Worm (Caenorhabditis elegans) whole organism, L3 larva: ENCODE data around the gene R07E5.7.

Source experiments
- R02D3.7 ChIP-seq: fragments of 150-350 bp; optimal IDR thresholded peaks from 2 replicates; lab custom pipeline; 2014; ENCODE audit warnings: missing biosample characterization, missing genetic modification characterization
- aly-2 ChIP-seq: fragments of 150-350 bp; optimal IDR thresholded peaks from 2 replicates; lab custom pipeline; 2014; ENCODE audit warnings: missing biosample characterization, missing genetic modification characterization
- ama-1 ChIP-seq: fragments of 150-350 bp; optimal IDR thresholded peaks from 2 replicates; lab custom pipeline; 2018
- ceh-16 ChIP-seq: sonication (generic microtip); optimal IDR thresholded peaks from 2 replicates; lab custom pipeline; 2017; ENCODE audit warnings: missing biosample characterization, missing genetic modification characterization
- ceh-28 ChIP-seq: fragments of 150-350 bp; optimal IDR thresholded peaks from 2 replicates; lab custom pipeline; 2014; ENCODE audit warnings: missing biosample characterization, missing genetic modification reagents, missing genetic modification characterization
- ceh-9 ChIP-seq: sonication (generic microtip); optimal IDR thresholded peaks from 2 replicates; lab custom pipeline; 2018; ENCODE audit warnings: missing biosample characterization, missing genetic modification characterization
- daf-12 ChIP-seq: fragments of 150-350 bp; optimal IDR thresholded peaks from 2 replicates; lab custom pipeline; 2014; ENCODE audit warnings: missing biosample characterization, missing genetic modification reagents, missing genetic modification characterization
- egl-27 ChIP-seq: sonication (generic microtip); optimal IDR thresholded peaks from 4 replicates; lab custom pipeline; 2017; ENCODE audit warnings: missing biosample characterization, missing genetic modification reagents, missing genetic modification characterization
- egl-5 ChIP-seq: fragments of 150-350 bp; optimal IDR thresholded peaks from 2 replicates; lab custom pipeline; 2017; ENCODE audit warnings: missing biosample characterization, missing genetic modification reagents, missing genetic modification characterization, inconsistent platforms
- elt-1 ChIP-seq: fragments of 150-350 bp; optimal IDR thresholded peaks from 2 replicates; lab custom pipeline; 2014; ENCODE audit warnings: missing biosample characterization, missing genetic modification characterization
- elt-2 ChIP-seq: sonication (generic microtip); optimal IDR thresholded peaks from 2 replicates; lab custom pipeline; 2016; ENCODE audit warnings: missing genetic modification reagents, mild to moderate bottlenecking, missing genetic modification characterization, missing compliant biosample characterization
- eor-1 ChIP-seq, 2 experiments: fragments of 150-350 bp; optimal IDR thresholded peaks; 2 replicates each; lab custom pipeline; 2014 to 2018; ENCODE audit warnings: missing biosample characterization in 2 of 2, missing genetic modification characterization in 2 of 2
- fkh-10 ChIP-seq: sonication (generic microtip); optimal IDR thresholded peaks from 2 replicates; lab custom pipeline; 2017; ENCODE audit warnings: missing biosample characterization, missing genetic modification reagents, missing genetic modification characterization
- fkh-2 ChIP-seq: fragments of 150-350 bp; optimal IDR thresholded peaks from 2 replicates; lab custom pipeline; 2014; ENCODE audit warnings: missing biosample characterization, missing genetic modification reagents, missing genetic modification characterization
- hmg-11 ChIP-seq: sonication (generic microtip); optimal IDR thresholded peaks from 2 replicates; lab custom pipeline; 2016; ENCODE audit warnings: missing genetic modification characterization, missing compliant biosample characterization
- jun-1 ChIP-seq: fragments of 150-350 bp; optimal IDR thresholded peaks from 2 replicates; lab custom pipeline; 2014; ENCODE audit warnings: missing biosample characterization, missing genetic modification reagents, missing genetic modification characterization
- lin-15B ChIP-seq: fragments of 150-350 bp; optimal IDR thresholded peaks from 2 replicates; lab custom pipeline; 2014; ENCODE audit warnings: missing biosample characterization, missing genetic modification characterization
- lin-39 ChIP-seq: fragments of 150-350 bp; optimal IDR thresholded peaks from 2 replicates; lab custom pipeline; 2018; ENCODE audit warnings: missing biosample characterization, missing genetic modification reagents, missing genetic modification characterization
- lsy-12 ChIP-seq: sonication (generic microtip); optimal IDR thresholded peaks from 2 replicates; lab custom pipeline; 2016; ENCODE audit warnings: mild to moderate bottlenecking, missing genetic modification characterization, missing compliant biosample characterization
- mdl-1 ChIP-seq: fragments of 150-350 bp; optimal IDR thresholded peaks from 2 replicates; lab custom pipeline; 2014; ENCODE audit warnings: missing biosample characterization, missing genetic modification characterization
- mml-1 ChIP-seq: fragments of 150-350 bp; sonication (generic microtip); optimal IDR thresholded peaks from 3 replicates; lab custom pipeline; 2014; ENCODE audit warnings: missing biosample characterization, missing genetic modification characterization
- nfya-1 ChIP-seq: sonication (generic microtip); optimal IDR thresholded peaks from 2 replicates; lab custom pipeline; 2017; ENCODE audit warnings: missing genetic modification characterization, mild to moderate bottlenecking, missing compliant biosample characterization, antibody characterized with exemption, moderate library complexity; ENCODE audit not compliant: insufficient read depth
- nhr-11 ChIP-seq: fragments of 150-350 bp; optimal IDR thresholded peaks from 2 replicates; lab custom pipeline; 2014; ENCODE audit warnings: missing biosample characterization, missing genetic modification characterization
- nhr-12 ChIP-seq: fragments of 150-350 bp; optimal IDR thresholded peaks from 2 replicates; lab custom pipeline; 2014; ENCODE audit warnings: missing biosample characterization, missing genetic modification characterization
- nhr-237 ChIP-seq: fragments of 150-350 bp; optimal IDR thresholded peaks from 2 replicates; lab custom pipeline; 2014; ENCODE audit warnings: missing biosample characterization, missing genetic modification characterization
- nhr-28 ChIP-seq: fragments of 150-350 bp; optimal IDR thresholded peaks from 2 replicates; lab custom pipeline; 2014; ENCODE audit warnings: missing biosample characterization, missing genetic modification characterization
- nhr-76 ChIP-seq: fragments of 150-350 bp; sonication (generic microtip); optimal IDR thresholded peaks from 5 replicates; lab custom pipeline; 2014; ENCODE audit warnings: missing biosample characterization, missing genetic modification characterization
- nhr-77 ChIP-seq: fragments of 150-350 bp; optimal IDR thresholded peaks from 2 replicates; lab custom pipeline; 2014; ENCODE audit warnings: missing biosample characterization, missing genetic modification characterization
- pha-4 ChIP-seq: fragments of 150-350 bp; optimal IDR thresholded peaks from 2 replicates; lab custom pipeline; 2014; ENCODE audit warnings: missing biosample characterization, missing genetic modification reagents, missing genetic modification characterization
- pqm-1 ChIP-seq: fragments of 150-350 bp; optimal IDR thresholded peaks from 2 replicates; lab custom pipeline; 2017; ENCODE audit warnings: missing biosample characterization, missing genetic modification characterization, inconsistent platforms
- skn-1 ChIP-seq: fragments of 150-350 bp; optimal IDR thresholded peaks from 2 replicates; lab custom pipeline; 2014; ENCODE audit warnings: missing biosample characterization, missing genetic modification characterization
- snpc-4 ChIP-seq: fragments of 150-350 bp; optimal IDR thresholded peaks from 2 replicates; lab custom pipeline; 2014; ENCODE audit warnings: missing biosample characterization, missing genetic modification characterization
- tbx-2 ChIP-seq: sonication (generic microtip); optimal IDR thresholded peaks from 2 replicates; lab custom pipeline; 2016; ENCODE audit warnings: mild to moderate bottlenecking, missing genetic modification characterization, missing compliant biosample characterization
- unc-39 ChIP-seq: sonication (generic microtip); optimal IDR thresholded peaks from 4 replicates; lab custom pipeline; 2017; ENCODE audit warnings: missing biosample characterization, missing genetic modification characterization
- unc-62 ChIP-seq: fragments of 150-350 bp; sonication (generic microtip); optimal IDR thresholded peaks from 4 replicates; lab custom pipeline; 2014; ENCODE audit warnings: missing biosample characterization, missing genetic modification reagents, missing genetic modification characterization
- zag-1 ChIP-seq: fragments of 150-350 bp; optimal IDR thresholded peaks from 2 replicates; lab custom pipeline; 2014; ENCODE audit warnings: missing biosample characterization, missing genetic modification characterization
- ztf-11 ChIP-seq: fragments of 150-350 bp; optimal IDR thresholded peaks from 2 replicates; lab custom pipeline; 2014; ENCODE audit warnings: missing biosample characterization, missing genetic modification characterization

The R07E5.7 gene

DNA sequence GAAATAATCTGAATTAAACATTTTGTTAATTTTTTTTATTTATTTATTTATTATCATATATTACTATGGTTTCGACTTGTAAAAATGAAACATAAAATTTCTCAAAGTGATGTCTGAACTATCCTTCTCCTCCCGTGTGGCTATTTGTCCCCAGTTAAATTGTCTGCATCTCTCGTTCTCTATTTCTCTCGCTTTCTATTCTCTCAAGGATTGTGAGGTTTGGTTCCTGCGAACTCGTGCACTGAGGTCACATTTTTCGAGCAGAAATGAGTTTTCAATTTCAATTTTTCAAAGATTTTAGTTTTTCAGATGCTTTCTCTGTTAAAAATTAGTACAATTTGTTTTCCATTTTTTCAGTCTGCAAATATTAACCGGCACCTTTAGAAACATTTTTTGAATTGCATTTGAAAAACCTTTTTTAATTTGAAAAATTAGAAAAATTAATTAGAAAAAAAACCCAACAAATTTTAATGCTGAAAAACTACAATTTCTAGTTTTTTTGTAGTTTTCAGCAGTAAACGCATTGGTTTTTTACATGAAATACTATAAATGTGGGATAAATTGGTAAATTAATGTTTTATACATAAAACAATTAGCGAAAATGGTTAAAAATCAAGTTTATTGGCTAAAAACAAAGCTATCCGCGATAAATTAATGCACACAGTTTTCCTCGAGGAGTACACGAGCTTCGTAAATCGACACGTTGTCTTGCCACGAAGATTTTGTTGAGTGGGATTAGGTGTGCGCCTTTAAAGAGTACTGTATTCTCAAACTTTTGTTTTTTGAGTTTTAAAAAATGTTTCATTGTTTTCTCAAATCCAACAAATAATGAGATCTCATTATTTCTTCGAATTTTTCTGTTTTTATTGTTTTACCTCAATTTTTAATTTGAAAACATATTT lies 6.6 kb downstream of the R07E5.7 start:
- no peak for TF ChIP-seq egl-5 (tag; lab: Kevin White, UChicago)
- peak; percentile 22 for TF ChIP-seq jun-1 (tag; lab: Kevin White, UChicago)
- no peak for TF ChIP-seq ceh-28
- no peak for TF ChIP-seq ama-1 (lab: Kevin White, UChicago)
- no peak for TF ChIP-seq nhr-11
- TF ChIP-seq mdl-1 = no peak
- TF ChIP-seq pha-4 (tag; lab: Kevin White, UChicago) = peak; percentile 30
- TF ChIP-seq ceh-16 (tag; lab: Kevin White, UChicago) = no peak
- no peak for TF ChIP-seq zag-1 (tag; lab: Kevin White, UChicago)
- TF ChIP-seq elt-2 (tag; lab: Kevin White, UChicago) = peak; percentile 36
- peak; percentile 72 for TF ChIP-seq snpc-4 (tag; lab: Kevin White, UChicago)
- no peak for TF ChIP-seq tbx-2 (tag; lab: Kevin White, UChicago)
- TF ChIP-seq lin-15B (tag; lab: Kevin White, UChicago) = peak; percentile 8
- TF ChIP-seq pqm-1 = peak; percentile 10
- no peak for TF ChIP-seq R02D3.7 (tag; lab: Kevin White, UChicago)
- TF ChIP-seq unc-62 (GFP tag; lab: Kevin White, UChicago) = no peak
- peak; percentile 49 for TF ChIP-seq nfya-1 (tag; lab: Kevin White, UChicago)
- no peak for TF ChIP-seq mml-1 (tag; lab: Kevin White, UChicago)

DNA sequence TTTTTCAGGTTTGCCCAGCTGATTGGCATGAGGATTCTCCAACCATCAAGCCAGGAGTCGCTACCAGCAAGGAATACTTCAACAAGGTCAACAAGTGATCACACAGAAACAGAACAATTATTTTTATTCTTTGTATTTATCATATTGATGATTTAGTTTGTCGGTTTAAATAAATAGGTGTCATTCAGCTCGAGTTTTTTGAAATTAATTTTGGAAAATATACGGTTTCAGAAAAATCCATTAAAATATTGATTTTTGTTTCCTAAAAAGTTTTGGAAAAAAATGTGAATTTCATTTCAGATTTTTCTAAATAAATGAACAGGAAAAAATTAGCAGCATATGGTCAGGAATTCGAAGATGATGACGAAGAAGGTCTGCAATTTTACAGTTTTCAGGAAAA lies 10.7 kb downstream of the R07E5.7 start, which contains the start of gene gpch-1:
gpch-1 (plus strand) TSS at position 301 of the 400 bp plus-strand sequence.
- TF ChIP-seq egl-5 (tag; lab: Kevin White, UChicago) = no peak
- TF ChIP-seq fkh-10 (GFP tag; lab: Kevin White, UChicago) = no peak
- TF ChIP-seq ceh-9 = no peak
- TF ChIP-seq nhr-237 (tag; lab: Kevin White, UChicago) = no peak
- no peak for TF ChIP-seq ceh-28
- TF ChIP-seq daf-12 = no peak
- no peak for TF ChIP-seq ceh-16 (tag; lab: Kevin White, UChicago)
- no peak for TF ChIP-seq lin-39 (tag; lab: Kevin White, UChicago)
- TF ChIP-seq tbx-2 (tag; lab: Kevin White, UChicago) = no peak
- no peak for TF ChIP-seq unc-39 (tag; lab: Kevin White, UChicago)
- TF ChIP-seq mdl-1 = no peak
- TF ChIP-seq R02D3.7 (tag; lab: Kevin White, UChicago) = no peak
- TF ChIP-seq fkh-2 (tag; lab: Kevin White, UChicago) = no peak
- TF ChIP-seq, all 47 proteins: peak for 0

DNA sequence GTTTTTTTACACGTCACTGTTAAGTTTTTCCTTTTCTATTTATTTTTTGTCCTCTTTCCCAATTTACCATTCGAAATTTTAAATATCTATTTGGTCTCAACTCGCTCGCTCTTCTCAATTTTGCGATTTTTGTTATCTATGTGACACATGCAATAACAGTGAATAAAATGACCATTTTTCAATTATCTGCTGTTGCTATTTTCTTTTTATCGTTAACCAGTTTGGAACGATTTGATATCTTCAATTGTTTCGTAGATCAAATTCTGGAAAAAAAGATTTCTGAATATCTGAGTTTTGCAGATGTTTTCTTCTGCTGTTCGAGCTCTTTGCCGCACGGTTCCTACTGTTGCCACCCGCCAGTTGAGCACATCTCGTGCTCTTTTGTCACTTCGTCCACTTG lies 11.8 kb downstream of the R07E5.7 start, which contains the start of gene prdx-3:
prdx-3 (plus strand) TSS at position 301 of the 400 bp plus-strand sequence.
- TF ChIP-seq jun-1 (tag; lab: Kevin White, UChicago) (no peak), nhr-77 (no peak), elt-2 (tag; lab: Kevin White, UChicago) (no peak), ceh-16 (tag; lab: Kevin White, UChicago) (no peak), hmg-11 (tag; lab: Kevin White, UChicago) (no peak), nhr-76 (tag; lab: Kevin White, UChicago) (no peak), nhr-12 (no peak), ama-1 (lab: Kevin White, UChicago) (no peak), skn-1 (tag; lab: Kevin White, UChicago) (no peak), egl-27 (tag; lab: Kevin White, UChicago) (no peak), pqm-1 (no peak), ztf-11 (no peak), aly-2 (no peak), nhr-28 (tag; lab: Kevin White, UChicago) (no peak), lsy-12 (no peak), eor-1 (tag; optimal IDR thresholded peaks at IDR 0.05; lab: Kevin White, UChicago) (no peak), pha-4 (tag; lab: Kevin White, UChicago) (no peak), fkh-2 (tag; lab: Kevin White, UChicago) (no peak), elt-1 (tag; lab: Kevin White, UChicago) (no peak)
